Worm (Caenorhabditis elegans) whole organism, young adult: ENCODE data around the gene ZC250.4.

Experiments used
- B0035.1 ChIP-seq: sonication (generic microtip); optimal IDR thresholded peaks from 2 replicates; lab custom pipeline; 2016; ENCODE audit warnings: missing genetic modification characterization, mild to moderate bottlenecking, missing compliant biosample characterization, missing genotype, missing genetic modification reagents
- C06A6.2 ChIP-seq: fragments of 200-800 bp; sonication (Bioruptor generic); conservative IDR thresholded peaks from 2 replicates; pipeline ENCODE4 v1.3.6; 2022; ENCODE audit warnings: missing genetic modification characterization, missing compliant biosample characterization
- Y56A3A.18 ChIP-seq: fragments of 200-800 bp; sonication (Bioruptor generic); IDR thresholded peaks from 2 replicates; pipeline ENCODE4 v1.3.6; 2022; ENCODE audit warnings: missing genetic modification reagents, missing genetic modification characterization, missing compliant biosample characterization
- ZK185.1 ChIP-seq: sonication (generic microtip); optimal IDR thresholded peaks from 2 replicates; lab custom pipeline; 2016; ENCODE audit warnings: mild to moderate bottlenecking, missing genetic modification characterization, missing compliant biosample characterization; ENCODE audit not compliant: poor library complexity, severe bottlenecking
- ama-1 ChIP-seq, 3 experiments: fragments of 150-350 bp in 1 of 3; sonication (generic microtip) in 2 of 3; optimal IDR thresholded peaks; 2 replicates each; lab custom pipeline; 2014 to 2018; ENCODE audit warnings: missing biosample characterization in 2 of 3, missing genetic modification characterization in 2 of 3, missing genetic modification reagents in 2 of 3
- atf-7 ChIP-seq: sonication (generic microtip); optimal IDR thresholded peaks from 2 replicates; lab custom pipeline; 2017; ENCODE audit warnings: mild to moderate bottlenecking, missing genetic modification characterization, missing compliant biosample characterization
- ceh-27 ChIP-seq: fragments of 200-800 bp; sonication (Bioruptor generic); optimal IDR thresholded peaks from 2 replicates; lab custom pipeline; 2018; ENCODE audit warnings: mild to moderate bottlenecking, missing genetic modification characterization, moderate library complexity, missing compliant biosample characterization
- ceh-91 ChIP-seq: fragments of 200-800 bp; sonication (Bioruptor generic); IDR thresholded peaks from 2 replicates; pipeline ENCODE4 v1.3.6; 2022; ENCODE audit warnings: missing genetic modification reagents, missing genetic modification characterization, missing compliant biosample characterization
- efl-1 ChIP-seq: fragments of 150-350 bp; optimal IDR thresholded peaks from 2 replicates; lab custom pipeline; 2014; ENCODE audit warnings: missing biosample characterization, missing genetic modification reagents, missing genetic modification characterization
- ets-4 ChIP-seq: fragments of 200-800 bp; sonication (Bioruptor generic); optimal IDR thresholded peaks from 2 replicates; lab custom pipeline; 2018; ENCODE audit warnings: mild to moderate bottlenecking, missing genetic modification characterization, missing compliant biosample characterization
- hmg-1.2 ChIP-seq: fragments of 200-800 bp; sonication (Bioruptor generic); IDR thresholded peaks from 2 replicates; pipeline ENCODE4 v1.3.6; 2022; ENCODE audit warnings: missing genetic modification reagents, missing genetic modification characterization, missing compliant biosample characterization
- lin-35 ChIP-seq, 3 experiments: fragments of 150-350 bp in 2 of 3; sonication (generic microtip) in 1 of 3; optimal IDR thresholded peaks; 2 replicates each; lab custom pipeline; 2014 to 2018; ENCODE audit warnings: missing biosample characterization in 3 of 3, missing genetic modification characterization in 3 of 3, missing genetic modification reagents in 3 of 3
- lin-40 ChIP-seq: sonication (generic microtip); optimal IDR thresholded peaks from 2 replicates; lab custom pipeline; 2016; ENCODE audit warnings: missing genetic modification characterization, mild to moderate bottlenecking, missing compliant biosample characterization, missing genotype, missing genetic modification reagents
- nhr-80 ChIP-seq: sonication (generic microtip); optimal IDR thresholded peaks from 2 replicates; lab custom pipeline; 2016; ENCODE audit warnings: missing genetic modification characterization, missing compliant biosample characterization
- sdz-38 ChIP-seq: sonication (generic microtip); optimal IDR thresholded peaks from 2 replicates; lab custom pipeline; 2016; ENCODE audit warnings: missing genotype, missing genetic modification characterization, missing compliant biosample characterization
- snpc-4 ChIP-seq, 5 experiments: fragments of 150-350 bp in 1 of 5; sonication (generic microtip) in 4 of 5; optimal IDR thresholded peaks; 2 replicates each; lab custom pipeline; 2014 to 2018; ENCODE audit warnings: missing genetic modification characterization in 5 of 5, missing biosample characterization in 3 of 5, antibody characterized with exemption in 2 of 5, mild to moderate bottlenecking in 2 of 5, missing compliant biosample characterization in 2 of 5, missing genotype in 2 of 5, moderate library complexity in 2 of 5, missing genetic modification reagents in 1 of 5
- somi-1 ChIP-seq: fragments of 200-800 bp; sonication (Bioruptor generic); optimal IDR thresholded peaks from 2 replicates; lab custom pipeline; 2018; ENCODE audit warnings: mild to moderate bottlenecking, missing genetic modification characterization, missing compliant biosample characterization
- zfh-2 ChIP-seq: fragments of 200-800 bp; sonication (Bioruptor generic); conservative IDR thresholded peaks from 2 replicates; pipeline ENCODE4 v1.3.6; 2022; ENCODE audit warnings: missing genetic modification reagents, missing genetic modification characterization, missing compliant biosample characterization
- ztf-26 ChIP-seq: sonication (generic microtip); optimal IDR thresholded peaks from 2 replicates; lab custom pipeline; 2017; ENCODE audit warnings: missing genetic modification characterization, missing compliant biosample characterization

ZC250.4 gene

ce11 chrV:5765081-5765480 lies 47.9 kb downstream of the ZC250.4 start, which contains the start of gene pgph-2:
TSS of gene pgph-2 (plus strand) at chrV:5765127.
- TF ChIP-seq snpc-4 (GFP tag; optimal IDR thresholded peaks at IDR 0.05; lab: Kevin White, UChicago): no peak
- no peak for TF ChIP-seq snpc-4 (tag; optimal IDR thresholded peaks at IDR 0.05; lab: Kevin White, UChicago)
- TF ChIP-seq ceh-91 (GFP tag; lab: Robert Waterston, UW): no peak

- TF ChIP-seq Y56A3A.18 (GFP tag; lab: Robert Waterston, UW) (0 out of 2 replicates have a peak, but pooled peaks have one; percentile 39), sdz-38 (no peak), ztf-26 (tag; lab: Kevin White, UChicago) (peak; percentile 57), lin-40 (peak; percentile 81), zfh-2 (GFP tag; lab: Robert Waterston, UW) (no peak), B0035.1 (tag; lab: Kevin White, UChicago) (no peak), atf-7 (tag; lab: Kevin White, UChicago) (peak; percentile 55), ama-1 (optimal IDR thresholded peaks at IDR 0.05; lab: Kevin White, UChicago) (no peak), ama-1 (GFP tag; optimal IDR thresholded peaks at IDR 0.05; lab: Kevin White, UChicago) (no peak), somi-1 (GFP tag; lab: Kevin White, UChicago) (peak; percentile 40), efl-1 (no peak), ceh-27 (peak; percentile 38), ZK185.1 (peak; percentile 8), C06A6.2 (GFP tag; lab: Robert Waterston, UW) (peak; percentile 37; the same call in 1 of the 2 replicates), nhr-80 (tag; lab: Kevin White, UChicago) (peak; percentile 78), ets-4 (GFP tag; lab: Kevin White, UChicago) (peak; percentile 28), hmg-1.2 (peak; percentile 68; the same call in 1 of the 2 replicates), lin-35 (GFP tag; optimal IDR thresholded peaks at IDR 0.05; lab: Kevin White, UChicago) (peak in 1 of 3 experiments; percentile 13)
- TF ChIP-seq, all 124 proteins: peak for 12
Observed at ce11 chrV:5763787-5764186, 49.1 kb downstream of the ZC250.4 start, which contains the start of gene pgph-3. TSS of gene pgph-3 (minus strand) at chrV:5763846.
